Worm (Caenorhabditis elegans) whole organism, L3 larva: ENCODE measurements around the gene T09F3.5.

ENCODE experiments used
- aly-2 ChIP-seq: fragments of 150-350 bp; optimal IDR thresholded peaks from 2 replicates; lab custom pipeline; 2014; ENCODE audit warnings: missing biosample characterization, missing genetic modification characterization
- fkh-10 ChIP-seq: sonication (generic microtip); optimal IDR thresholded peaks from 2 replicates; lab custom pipeline; 2017; ENCODE audit warnings: missing biosample characterization, missing genetic modification reagents, missing genetic modification characterization
- lin-15B ChIP-seq: fragments of 150-350 bp; optimal IDR thresholded peaks from 2 replicates; lab custom pipeline; 2014; ENCODE audit warnings: missing biosample characterization, missing genetic modification characterization
- mdl-1 ChIP-seq: fragments of 150-350 bp; optimal IDR thresholded peaks from 2 replicates; lab custom pipeline; 2014; ENCODE audit warnings: missing biosample characterization, missing genetic modification characterization
- unc-62 ChIP-seq: fragments of 150-350 bp; sonication (generic microtip); optimal IDR thresholded peaks from 4 replicates; lab custom pipeline; 2014; ENCODE audit warnings: missing biosample characterization, missing genetic modification reagents, missing genetic modification characterization

ce11 chrII:10421941-10422340 is 25.3 kb downstream of the T09F3.5 start, which contains the start of gene frpr-21:
- no peak for TF ChIP-seq aly-2 (tag; lab: Kevin White, UChicago)
- no peak for TF ChIP-seq unc-62 (GFP tag; lab: Kevin White, UChicago)
- no peak for TF ChIP-seq mdl-1 (tag; lab: Kevin White, UChicago)
- TF ChIP-seq fkh-10 (GFP tag; lab: Kevin White, UChicago), result no peak
- TF ChIP-seq lin-15B (tag; lab: Kevin White, UChicago), result no peak
